Fruit fly (Drosophila melanogaster): ENCODE results near the gene BicD.
A peak's percentile ranks its signal among the peaks of the same experiment; 100 is the strongest.

The BicD gene

DNA sequence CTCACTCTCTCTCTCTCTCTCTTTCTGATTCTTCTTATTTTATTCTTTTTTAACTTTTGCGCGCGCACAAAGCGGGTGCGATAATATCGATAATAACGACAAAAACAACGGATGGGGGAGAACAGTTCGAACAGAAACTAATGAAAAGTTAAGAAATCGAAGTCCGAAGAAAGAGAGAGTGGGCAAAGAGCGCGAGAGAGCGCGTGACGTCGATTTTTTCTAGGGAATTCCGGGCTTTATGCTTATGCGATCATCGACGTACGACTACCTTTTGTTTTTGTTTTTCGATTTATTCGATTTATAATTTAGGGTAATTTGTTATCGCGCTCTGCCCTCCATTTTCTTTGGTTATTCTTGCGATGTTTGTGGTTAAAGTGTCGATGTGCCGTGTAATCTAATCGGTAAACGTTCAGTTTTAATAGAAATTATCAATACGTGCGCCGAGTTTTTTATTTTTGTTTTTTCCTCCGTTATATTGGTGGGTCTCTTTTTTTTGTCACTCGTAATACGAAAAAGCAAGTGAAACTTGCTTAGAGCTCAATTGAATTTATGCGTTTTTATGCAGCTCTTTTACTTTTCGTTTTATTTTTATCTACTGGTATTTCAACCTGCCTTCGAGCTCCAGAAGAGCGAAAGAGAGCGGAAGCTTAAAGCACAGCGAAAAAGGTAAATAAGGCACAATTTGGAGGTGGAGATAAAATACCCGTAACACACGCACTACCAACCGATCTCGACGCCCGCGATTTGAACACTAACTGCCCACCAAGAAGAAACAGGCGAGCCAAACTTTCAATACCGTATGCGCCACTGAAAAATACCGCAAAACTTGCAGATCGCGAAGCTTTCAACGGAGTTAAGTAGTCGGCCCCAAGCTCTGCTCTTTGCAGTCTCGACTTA lies 23.2 kb downstream of the BicD start, which contains the start of gene dl (continued):
- TF ChIP-seq CG4318 (GFP tag; optimal IDR thresholded peaks at IDR 0.05) (peak; percentile 65), lz (GFP tag; optimal IDR thresholded peaks at IDR 0.05) (peak; percentile 2), pdm3 (GFP tag; optimal IDR thresholded peaks at IDR 0.05) (peak; percentile 76), svp (GFP tag) (peak; percentile 78), CG11902 (GFP tag; optimal IDR thresholded peaks at IDR 0.05) (no peak), Hr38 (GFP tag; optimal IDR thresholded peaks at IDR 0.05) (no peak), Met (GFP tag; optimal IDR thresholded peaks at IDR 0.05) (peak; percentile 51), fd85E (GFP tag; optimal IDR thresholded peaks at IDR 0.05) (no peak), CG7368 (GFP tag; optimal IDR thresholded peaks at IDR 0.05) (peak; percentile 12), CG1621 (tag; optimal IDR thresholded peaks at IDR 0.05) (peak; percentile 58), CG6276 (GFP tag; optimal IDR thresholded peaks at IDR 0.05) (peak; percentile 75)

dm6 chr2L:17448435-17448834 lies 24.6 kb downstream of the BicD start:
- TF ChIP-seq CG3032 (tag; optimal IDR thresholded peaks at IDR 0.05) (no peak), salr (GFP tag; optimal IDR thresholded peaks at IDR 0.05) (no peak), dac (GFP tag; optimal IDR thresholded peaks at IDR 0.05) (no peak), CG15336 (GFP tag; IDR thresholded peaks at IDR 0.05) (0 out of 2 replicates have a peak, but pooled peaks have one; percentile 9), CG34406 (GFP tag; optimal IDR thresholded peaks at IDR 0.05) (no peak), CG8632 (GFP tag; optimal IDR thresholded peaks at IDR 0.05) (no peak), Sox15 (GFP tag; optimal IDR thresholded peaks at IDR 0.05) (no peak), net (GFP tag; optimal IDR thresholded peaks at IDR 0.05) (no peak), acj6 (GFP tag; optimal IDR thresholded peaks at IDR 0.05) (no peak), CG9139 (GFP tag; optimal IDR thresholded peaks at IDR 0.05) (no peak), vri (GFP tag; optimal IDR thresholded peaks at IDR 0.05) (peak; percentile 30), Ets21C (GFP tag; optimal IDR thresholded peaks at IDR 0.05) (no peak), Eip75B (GFP tag; optimal IDR thresholded peaks at IDR 0.05) (no peak), Ets96B (tag; optimal IDR thresholded peaks at IDR 0.05) (no peak), pdm3 (GFP tag; optimal IDR thresholded peaks at IDR 0.05) (no peak), CG3919 (GFP tag; optimal IDR thresholded peaks at IDR 0.05) (no peak), CG4318 (GFP tag; optimal IDR thresholded peaks at IDR 0.05) (no peak), dsx (GFP tag; optimal IDR thresholded peaks at IDR 0.05; ENCODE audit: poor library complexity, severe bottlenecking) (no peak), Gug (GFP tag; IDR thresholded peaks at IDR 0.05) (no peak), Smox (GFP tag; optimal IDR thresholded peaks at IDR 0.05) (no peak), CG6808 (GFP tag; optimal IDR thresholded peaks at IDR 0.05) (no peak), lz (GFP tag; optimal IDR thresholded peaks at IDR 0.05) (no peak), fkh (GFP tag; optimal IDR thresholded peaks at IDR 0.05) (peak; percentile 74)

DNA sequence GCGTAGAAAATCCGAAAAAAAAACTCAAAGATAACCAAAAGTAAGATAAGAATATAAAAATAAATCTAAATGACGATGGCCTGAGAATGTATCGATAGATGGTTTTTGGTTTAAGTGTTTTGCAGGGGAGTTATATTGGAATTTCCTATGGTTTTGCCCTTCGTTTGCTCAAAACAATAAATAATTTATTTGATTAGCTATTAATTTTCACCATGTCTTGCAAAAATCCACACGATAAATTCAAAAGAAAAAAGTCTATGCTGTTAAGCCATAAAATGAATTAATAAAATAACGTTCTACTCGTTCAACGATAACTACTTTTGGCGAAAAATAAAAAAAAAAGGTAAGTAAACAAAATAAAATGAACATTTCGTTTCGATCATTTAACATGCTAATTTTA lies 25.9 kb downstream of the BicD start:
- TF ChIP-seq CG15336 (GFP tag; IDR thresholded peaks at IDR 0.05) (no peak), net (GFP tag; optimal IDR thresholded peaks at IDR 0.05) (no peak), Gug (GFP tag; IDR thresholded peaks at IDR 0.05) (no peak), svp (GFP tag) (no peak), Hr4 (GFP tag; optimal IDR thresholded peaks at IDR 0.05) (no peak), CG6854 (GFP tag; optimal IDR thresholded peaks at IDR 0.05) (no peak), esn (GFP tag; optimal IDR thresholded peaks at IDR 0.05) (no peak), CG7368 (GFP tag; optimal IDR thresholded peaks at IDR 0.05) (no peak), Sox14 (GFP tag; optimal IDR thresholded peaks at IDR 0.05) (no peak), fkh (GFP tag; optimal IDR thresholded peaks at IDR 0.05) (no peak), Smox (GFP tag; optimal IDR thresholded peaks at IDR 0.05) (no peak), CG3032 (tag; optimal IDR thresholded peaks at IDR 0.05) (no peak), Hr39 (GFP tag; optimal IDR thresholded peaks at IDR 0.05) (no peak), CG11762 (GFP tag; optimal IDR thresholded peaks at IDR 0.05; ENCODE audit: insufficient read depth) (no peak)
